Fruit fly (Drosophila melanogaster): ENCODE data around the gene dyw.
A peak's percentile ranks its signal among the peaks of the same experiment; 100 is the strongest.

dyw gene

dm6 chrX:2720122-2720521 is 26.4 kb upstream of the dyw start, which contains the start of gene CG2701:
Gene CG2701 (minus strand): TSS chrX:2720327.
- TF ChIP-seq esn (GFP tag; optimal IDR thresholded peaks at IDR 0.05) (peak; percentile 26), Eip93F (GFP tag; optimal IDR thresholded peaks at IDR 0.05) (no peak), CG1621 (tag; optimal IDR thresholded peaks at IDR 0.05) (no peak), fd85E (GFP tag; optimal IDR thresholded peaks at IDR 0.05) (no peak), CG16779 (tag; optimal IDR thresholded peaks at IDR 0.05) (no peak), spab (GFP tag; optimal IDR thresholded peaks at IDR 0.05) (no peak)

DNA sequence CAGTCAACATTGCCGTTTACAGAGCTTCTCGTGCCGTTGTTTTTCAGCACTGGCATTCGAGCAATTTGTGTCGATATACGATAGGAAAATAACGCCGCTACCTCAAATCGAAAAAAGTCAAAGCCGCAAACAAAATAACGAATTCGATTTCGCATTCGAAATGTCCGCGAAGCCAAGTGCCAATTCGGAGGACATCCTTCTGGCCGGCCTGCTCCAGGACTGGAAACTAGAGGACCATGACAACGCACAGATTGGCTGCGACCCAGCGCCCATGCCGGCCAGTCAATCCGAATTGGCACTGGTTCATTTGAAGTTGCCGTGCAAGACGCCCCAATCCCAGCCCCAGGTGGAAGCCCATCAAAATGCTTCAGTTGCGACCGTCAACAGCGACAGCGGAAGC is 21.0 kb upstream of the dyw start:
- TF ChIP-seq lz (GFP tag; optimal IDR thresholded peaks at IDR 0.05) (no peak), CG8632 (GFP tag; optimal IDR thresholded peaks at IDR 0.05) (no peak), net (GFP tag; optimal IDR thresholded peaks at IDR 0.05) (no peak), fd85E (GFP tag; optimal IDR thresholded peaks at IDR 0.05) (no peak), Ets21C (GFP tag; optimal IDR thresholded peaks at IDR 0.05) (no peak), Gug (GFP tag; IDR thresholded peaks at IDR 0.05) (no peak)

dm6 chrX:2713776-2714175 is 20.1 kb upstream of the dyw start, which contains the start of the genes CG2685 and CG2694:
Gene CG2685 (minus strand): TSS chrX:2713960.
Gene CG2694 (plus strand): TSS chrX:2714079.
- peak; percentile 21 for TF ChIP-seq Eip78C (GFP tag)
- peak; percentile 15 for TF ChIP-seq esn (GFP tag; optimal IDR thresholded peaks at IDR 0.05)
- no peak for TF ChIP-seq CG15336 (GFP tag; IDR thresholded peaks at IDR 0.05)

DNA sequence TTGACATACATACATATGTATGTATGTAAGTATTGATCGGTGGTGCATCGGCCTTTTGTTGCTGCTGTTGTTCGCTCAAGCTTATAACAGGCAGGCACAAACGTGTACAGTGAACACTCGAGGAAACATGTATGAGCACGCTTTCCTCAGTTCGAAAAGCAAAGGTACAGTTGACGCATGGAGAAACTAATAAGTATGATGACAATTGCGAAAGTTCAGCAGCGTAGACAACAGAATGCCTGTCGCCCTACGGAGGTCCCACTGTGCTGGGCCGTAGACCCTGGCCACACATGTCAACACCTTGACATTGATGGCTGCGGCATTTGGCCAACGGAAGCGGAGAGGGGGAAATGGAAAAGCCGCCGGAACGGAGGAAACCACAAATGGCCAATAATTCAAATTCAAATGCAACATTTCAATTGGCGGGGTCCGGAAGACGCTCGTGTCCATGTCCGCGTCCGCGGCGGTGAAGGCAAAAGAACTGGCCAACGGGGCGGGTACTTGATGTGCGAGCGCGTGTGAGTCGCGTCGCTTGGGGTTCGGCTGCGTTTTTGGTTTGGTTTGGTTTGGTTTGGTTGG is 14.6 kb upstream of the dyw start, which contains the start of gene CG2681:
TSS of gene CG2681 (plus strand) at position 529 of the 579 bp plus-strand sequence.
- TF ChIP-seq Hr39 (GFP tag; optimal IDR thresholded peaks at IDR 0.05): peak; percentile 49
- no peak for TF ChIP-seq Ets96B (tag; optimal IDR thresholded peaks at IDR 0.05)
- peak; percentile 2 for TF ChIP-seq CG6792 (GFP tag; optimal IDR thresholded peaks at IDR 0.05)
- TF ChIP-seq CG7368 (GFP tag; optimal IDR thresholded peaks at IDR 0.05): peak; percentile 37
- TF ChIP-seq topi (GFP tag; optimal IDR thresholded peaks at IDR 0.05): peak; percentile 18
- TF ChIP-seq CG11294 (GFP tag; IDR thresholded peaks at IDR 0.05): peak; percentile 46
- TF ChIP-seq Eip78C (GFP tag): peak; percentile 57
- no peak for TF ChIP-seq acj6 (GFP tag; optimal IDR thresholded peaks at IDR 0.05)
- no peak for TF ChIP-seq CG16779 (tag; optimal IDR thresholded peaks at IDR 0.05)
- no peak for TF ChIP-seq CG8119 (GFP tag; IDR thresholded peaks at IDR 0.05)
- TF ChIP-seq lz (GFP tag; optimal IDR thresholded peaks at IDR 0.05): peak; percentile 20
- TF ChIP-seq CG15336 (GFP tag; IDR thresholded peaks at IDR 0.05): peak; percentile 33; the same call in 1 of the 2 replicates
- TF ChIP-seq Eip75B (GFP tag; optimal IDR thresholded peaks at IDR 0.05): no peak
- no peak for TF ChIP-seq Sox102F (GFP tag; optimal IDR thresholded peaks at IDR 0.05)
- no peak for TF ChIP-seq CG32006 (GFP tag; optimal IDR thresholded peaks at IDR 0.05)
- peak; percentile 68 for TF ChIP-seq eg (GFP tag; IDR thresholded peaks at IDR 0.05)
- no peak for TF ChIP-seq fd59A (GFP tag; optimal IDR thresholded peaks at IDR 0.05)
- TF ChIP-seq cyc (GFP tag; optimal IDR thresholded peaks at IDR 0.05): peak; percentile 16
- no peak for TF ChIP-seq CG10669 (GFP tag; optimal IDR thresholded peaks at IDR 0.05)
- peak; percentile 71 for TF ChIP-seq CG6163 (GFP tag; IDR thresholded peaks at IDR 0.05)
- TF ChIP-seq CG3919 (GFP tag; optimal IDR thresholded peaks at IDR 0.05): no peak
- no peak for TF ChIP-seq CG6854 (GFP tag; optimal IDR thresholded peaks at IDR 0.05)
- TF ChIP-seq Sox14 (GFP tag; optimal IDR thresholded peaks at IDR 0.05): peak; percentile 34
- TF ChIP-seq CG31627 (GFP tag; optimal IDR thresholded peaks at IDR 0.05): peak; percentile 22
- TF ChIP-seq CG1621 (tag; optimal IDR thresholded peaks at IDR 0.05): no peak
- peak; percentile 7 for TF ChIP-seq esn (GFP tag; optimal IDR thresholded peaks at IDR 0.05)
- no peak for TF ChIP-seq Eip93F (GFP tag; optimal IDR thresholded peaks at IDR 0.05)
- peak; percentile 38; the same call in 1 of the 2 replicates for TF ChIP-seq Gug (GFP tag; IDR thresholded peaks at IDR 0.05)

Measured in whole organism, prepupa.